Worm (Caenorhabditis elegans) whole organism, young adult: ENCODE data around the gene srbc-62.

ENCODE experiments used
- C06A6.2 ChIP-seq: fragments of 200-800 bp; sonication (Bioruptor generic); conservative IDR thresholded peaks from 2 replicates; pipeline ENCODE4 v1.3.6; 2022; ENCODE audit warnings: missing genetic modification characterization, missing compliant biosample characterization
- F10E7.11 ChIP-seq: sonication (generic microtip); optimal IDR thresholded peaks from 2 replicates; lab custom pipeline; 2017; ENCODE audit warnings: mild to moderate bottlenecking, missing genetic modification characterization, moderate library complexity, missing compliant biosample characterization
- F22D6.2 ChIP-seq: sonication (generic microtip); optimal IDR thresholded peaks from 2 replicates; lab custom pipeline; 2016; ENCODE audit warnings: mild to moderate bottlenecking, missing genetic modification characterization, missing compliant biosample characterization
- F33H1.4 ChIP-seq: fragments of 200-800 bp; sonication (Bioruptor generic); IDR thresholded peaks from 2 replicates; pipeline ENCODE4 v1.3.6; 2022; ENCODE audit warnings: missing genetic modification reagents, missing genetic modification characterization, missing compliant biosample characterization
- F39B2.1 ChIP-seq: fragments of 200-800 bp; sonication (Bioruptor generic); IDR thresholded peaks from 2 replicates; pipeline ENCODE4 v1.3.6; 2022; ENCODE audit warnings: missing genetic modification reagents, missing genetic modification characterization, missing compliant biosample characterization
- F49E8.2 ChIP-seq: sonication (generic microtip); optimal IDR thresholded peaks from 3 replicates; lab custom pipeline; 2017; ENCODE audit warnings: missing genetic modification characterization, mild to moderate bottlenecking, missing compliant biosample characterization, antibody characterized with exemption, moderate library complexity; ENCODE audit not compliant: insufficient read depth
- F52B5.7 ChIP-seq: sonication (generic microtip); optimal IDR thresholded peaks from 2 replicates; lab custom pipeline; 2016; ENCODE audit warnings: mild to moderate bottlenecking, missing genetic modification characterization, missing compliant biosample characterization
- F55B11.4 ChIP-seq: sonication (generic microtip); optimal IDR thresholded peaks from 2 replicates; lab custom pipeline; 2016; ENCODE audit warnings: missing compliant biosample characterization, missing genetic modification characterization, borderline replicate concordance; ENCODE audit not compliant: insufficient read depth
- K11D2.4 ChIP-seq: fragments of 200-800 bp; sonication (Bioruptor generic); IDR thresholded peaks from 2 replicates; pipeline ENCODE4 v1.3.6; 2022; ENCODE audit warnings: missing genetic modification reagents, missing genetic modification characterization, missing compliant biosample characterization
- Y56A3A.18 ChIP-seq: fragments of 200-800 bp; sonication (Bioruptor generic); IDR thresholded peaks from 2 replicates; pipeline ENCODE4 v1.3.6; 2022; ENCODE audit warnings: missing genetic modification reagents, missing genetic modification characterization, missing compliant biosample characterization
- Y79H2A.3 ChIP-seq: fragments of 200-800 bp; sonication (Bioruptor generic); conservative IDR thresholded peaks from 2 replicates; pipeline ENCODE4 v1.3.6; 2022; ENCODE audit warnings: missing genetic modification reagents, missing genetic modification characterization, missing compliant biosample characterization
- ZK185.1 ChIP-seq: sonication (generic microtip); optimal IDR thresholded peaks from 2 replicates; lab custom pipeline; 2016; ENCODE audit warnings: mild to moderate bottlenecking, missing genetic modification characterization, missing compliant biosample characterization; ENCODE audit not compliant: poor library complexity, severe bottlenecking
- attf-3 ChIP-seq: fragments of 200-800 bp; sonication (Bioruptor generic); conservative IDR thresholded peaks from 2 replicates; pipeline ENCODE4 v1.3.6; 2022; ENCODE audit warnings: missing genetic modification reagents, missing genetic modification characterization, missing compliant biosample characterization
- attf-5 ChIP-seq: fragments of 200-800 bp; sonication (Bioruptor generic); optimal IDR thresholded peaks from 2 replicates; lab custom pipeline; 2018; ENCODE audit warnings: mild to moderate bottlenecking, missing genetic modification characterization, missing compliant biosample characterization
- ccch-3 ChIP-seq: fragments of 200-800 bp; sonication (Bioruptor generic); optimal IDR thresholded peaks from 2 replicates; lab custom pipeline; 2018; ENCODE audit warnings: mild to moderate bottlenecking, missing genetic modification characterization, missing compliant biosample characterization
- cebp-2 ChIP-seq: fragments of 200-800 bp; sonication (Bioruptor generic); IDR thresholded peaks from 2 replicates; pipeline ENCODE4 v1.3.6; 2022; ENCODE audit warnings: missing genetic modification characterization, missing compliant biosample characterization
- dpl-1 ChIP-seq: fragments of 150-350 bp; optimal IDR thresholded peaks from 2 replicates; lab custom pipeline; 2014; ENCODE audit warnings: missing biosample characterization, missing genetic modification reagents, missing genetic modification characterization
- efl-1 ChIP-seq: fragments of 150-350 bp; optimal IDR thresholded peaks from 2 replicates; lab custom pipeline; 2014; ENCODE audit warnings: missing biosample characterization, missing genetic modification reagents, missing genetic modification characterization
- egrh-3 ChIP-seq: fragments of 200-800 bp; sonication (Bioruptor generic); IDR thresholded peaks from 2 replicates; pipeline ENCODE4 v1.3.6; 2022; ENCODE audit warnings: missing genetic modification reagents, missing genetic modification characterization, missing compliant biosample characterization
- fkh-3 ChIP-seq: sonication (generic microtip); optimal IDR thresholded peaks from 2 replicates; lab custom pipeline; 2016; ENCODE audit warnings: mild to moderate bottlenecking, missing genetic modification characterization, missing compliant biosample characterization
- hmg-20 ChIP-seq: fragments of 200-800 bp; sonication (Bioruptor generic); IDR thresholded peaks from 2 replicates; pipeline ENCODE4 v1.3.6; 2022; ENCODE audit warnings: missing genetic modification reagents, missing genetic modification characterization, missing compliant biosample characterization
- hrde-1 ChIP-seq: sonication (generic microtip); optimal IDR thresholded peaks from 2 replicates; lab custom pipeline; 2016; ENCODE audit warnings: missing genetic modification characterization, mild to moderate bottlenecking, missing compliant biosample characterization, moderate library complexity, missing genotype, missing genetic modification reagents, borderline replicate concordance
- let-607 ChIP-seq, 2 experiments: fragments of 200-800 bp in 1 of 2; sonication (Bioruptor generic) in 1 of 2; sonication (generic microtip) in 1 of 2; optimal IDR thresholded peaks; 2 replicates each; lab custom pipeline; 2016 to 2018; ENCODE audit warnings: mild to moderate bottlenecking in 2 of 2, missing compliant biosample characterization in 2 of 2, missing genetic modification characterization in 2 of 2, moderate library complexity in 2 of 2, missing genotype in 1 of 2
- madf-10 ChIP-seq: sonication (generic microtip); optimal IDR thresholded peaks from 2 replicates; lab custom pipeline; 2016; ENCODE audit warnings: mild to moderate bottlenecking, missing genetic modification characterization, missing compliant biosample characterization
- madf-3 ChIP-seq: fragments of 200-800 bp; sonication (Bioruptor generic); IDR thresholded peaks from 2 replicates; pipeline ENCODE4 v1.3.6; 2022; ENCODE audit warnings: missing genetic modification reagents, missing genetic modification characterization, missing compliant biosample characterization
- nfya-2 ChIP-seq: fragments of 200-800 bp; sonication (Bioruptor generic); IDR thresholded peaks from 2 replicates; pipeline ENCODE4 v1.3.6; 2022; ENCODE audit warnings: missing genetic modification reagents, missing genetic modification characterization, missing compliant biosample characterization
- nfyb-1 ChIP-seq: fragments of 200-800 bp; sonication (Bioruptor generic); IDR thresholded peaks from 2 replicates; pipeline ENCODE4 v1.3.6; 2022; ENCODE audit warnings: missing genetic modification reagents, missing genetic modification characterization, missing compliant biosample characterization
- nhr-120 ChIP-seq: fragments of 200-800 bp; sonication (Bioruptor generic); IDR thresholded peaks from 2 replicates; pipeline ENCODE4 v1.3.6; 2022; ENCODE audit warnings: missing genetic modification characterization, missing compliant biosample characterization
- nhr-80 ChIP-seq: sonication (generic microtip); optimal IDR thresholded peaks from 2 replicates; lab custom pipeline; 2016; ENCODE audit warnings: missing genetic modification characterization, missing compliant biosample characterization
- nhr-90 ChIP-seq: sonication (generic microtip); optimal IDR thresholded peaks from 2 replicates; lab custom pipeline; 2016; ENCODE audit warnings: missing genotype, mild to moderate bottlenecking, missing genetic modification characterization, missing compliant biosample characterization
- sea-2 ChIP-seq: fragments of 200-800 bp; sonication (Bioruptor generic); IDR thresholded peaks from 2 replicates; pipeline ENCODE4 v1.3.6; 2022; ENCODE audit warnings: missing genetic modification characterization, missing compliant biosample characterization
- snpc-3.4 ChIP-seq: sonication (generic microtip); optimal IDR thresholded peaks from 2 replicates; lab custom pipeline; 2017; ENCODE audit warnings: missing genetic modification characterization, mild to moderate bottlenecking, missing compliant biosample characterization, antibody characterized with exemption, moderate library complexity, missing genotype, missing genetic modification reagents
- sptf-2 ChIP-seq: fragments of 200-800 bp; sonication (Bioruptor generic); optimal IDR thresholded peaks from 2 replicates; lab custom pipeline; 2018; ENCODE audit warnings: mild to moderate bottlenecking, missing genetic modification characterization, missing compliant biosample characterization
- tbx-9 ChIP-seq: sonication (generic microtip); optimal IDR thresholded peaks from 2 replicates; lab custom pipeline; 2016; ENCODE audit warnings: borderline replicate concordance, missing genetic modification characterization, inconsistent platforms, missing compliant biosample characterization
- ztf-22 ChIP-seq: fragments of 200-800 bp; sonication (Bioruptor generic); optimal IDR thresholded peaks from 2 replicates; lab custom pipeline; 2018; ENCODE audit warnings: mild to moderate bottlenecking, missing genetic modification characterization, moderate library complexity, missing compliant biosample characterization
- ztf-26 ChIP-seq: sonication (generic microtip); optimal IDR thresholded peaks from 2 replicates; lab custom pipeline; 2017; ENCODE audit warnings: missing genetic modification characterization, missing compliant biosample characterization
- ztf-28 ChIP-seq: fragments of 200-800 bp; sonication (Bioruptor generic); IDR thresholded peaks from 2 replicates; pipeline ENCODE4 v1.3.6; 2022; ENCODE audit warnings: missing genetic modification reagents, missing genetic modification characterization, missing compliant biosample characterization
- ztf-6 ChIP-seq: fragments of 200-800 bp; sonication (Bioruptor generic); IDR thresholded peaks from 2 replicates; pipeline ENCODE4 v1.3.6; 2022; ENCODE audit warnings: missing genetic modification reagents, missing genetic modification characterization, missing compliant biosample characterization

Gene srbc-62

ce11 chrV:17182045-17182444 is 35.7 kb upstream of the srbc-62 start, which contains the start of gene srh-159:
Gene srh-159, plus strand, starts transcription at chrV:17182345.
- TF ChIP-seq efl-1 (no peak), let-607 (tag; optimal IDR thresholded peaks at IDR 0.05; lab: Kevin White, UChicago) (no peak), hrde-1 (tag; lab: Kevin White, UChicago) (no peak), ztf-26 (no peak), madf-3 (no peak), madf-10 (tag; lab: Kevin White, UChicago) (no peak), C06A6.2 (no peak), ZK185.1 (tag; lab: Kevin White, UChicago) (no peak), ztf-22 (GFP tag; lab: Kevin White, UChicago) (no peak), attf-5 (GFP tag; lab: Kevin White, UChicago) (no peak)

DNA sequence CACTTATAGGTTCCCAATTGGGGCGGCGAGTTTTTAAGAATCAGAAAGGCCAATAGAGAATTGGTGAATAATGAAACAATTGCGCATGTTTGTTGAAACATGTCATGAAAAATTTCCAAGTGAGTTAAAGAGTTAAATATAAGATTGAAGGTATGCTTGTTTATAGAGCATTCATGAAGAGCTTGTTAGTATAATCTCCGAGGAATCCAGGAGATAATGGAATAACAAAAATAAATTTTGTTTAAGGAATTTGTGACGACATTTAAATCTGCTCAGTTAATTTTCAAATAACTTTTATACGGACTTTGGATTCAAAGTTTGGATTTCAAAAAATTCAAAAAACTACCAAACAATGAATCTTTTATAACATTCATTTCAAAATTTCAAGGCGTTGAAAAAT is 27.4 kb upstream of the srbc-62 start, which contains the start of gene str-199:
Gene str-199 (minus strand): TSS at position 101 of the 400 bp plus-strand sequence.
- no peak for TF ChIP-seq ztf-26
- no peak for TF ChIP-seq sptf-2 (GFP tag; lab: Kevin White, UChicago)
- TF ChIP-seq ztf-28 (GFP tag; lab: Robert Waterston, UW), result no peak
- no peak for TF ChIP-seq F52B5.7 (tag; lab: Kevin White, UChicago)
- TF ChIP-seq Y79H2A.3 (GFP tag; lab: Robert Waterston, UW), result no peak
- no peak for TF ChIP-seq tbx-9 (tag; lab: Kevin White, UChicago)

- no peak for TF ChIP-seq hrde-1 (tag; lab: Kevin White, UChicago)
- no peak for TF ChIP-seq nfyb-1
- no peak for TF ChIP-seq let-607 (tag; optimal IDR thresholded peaks at IDR 0.05; lab: Kevin White, UChicago)
- no peak for TF ChIP-seq tbx-9 (tag; lab: Kevin White, UChicago)
- no peak for TF ChIP-seq hmg-20 (GFP tag; lab: Robert Waterston, UW)
- TF ChIP-seq nhr-80 (tag; lab: Kevin White, UChicago), result no peak
- no peak for TF ChIP-seq F10E7.11 (tag; lab: Kevin White, UChicago)
- TF ChIP-seq F33H1.4 (GFP tag; lab: Robert Waterston, UW), result no peak
- no peak for TF ChIP-seq ztf-6 (GFP tag; lab: Robert Waterston, UW)
- no peak for TF ChIP-seq nfya-2 (GFP tag; lab: Robert Waterston, UW)
- TF ChIP-seq ccch-3 (GFP tag; lab: Kevin White, UChicago), result no peak
These were observed 25.6 kb upstream of the srbc-62 start, which contains the start of gene srz-47 for ce11 chrV:17192238-17192637. Gene srz-47, minus strand, starts transcription at chrV:17192338.

ce11 chrV:17198926-17199325 is 18.9 kb upstream of the srbc-62 start, which contains the start of gene srz-96:
Gene srz-96, plus strand, starts transcription at chrV:17199226.
- no peak for TF ChIP-seq Y56A3A.18 (GFP tag; lab: Robert Waterston, UW)
- TF ChIP-seq fkh-3 (tag; lab: Kevin White, UChicago), result no peak
- TF ChIP-seq dpl-1, result no peak
- no peak for TF ChIP-seq nhr-120
- no peak for TF ChIP-seq F39B2.1 (GFP tag; lab: Robert Waterston, UW)
- TF ChIP-seq ccch-3 (GFP tag; lab: Kevin White, UChicago), result no peak

- TF ChIP-seq K11D2.4, result no peak
- TF ChIP-seq F39B2.1 (GFP tag; lab: Robert Waterston, UW), result no peak
- no peak for TF ChIP-seq F22D6.2 (tag; lab: Kevin White, UChicago)
- TF ChIP-seq F55B11.4 (tag; lab: Kevin White, UChicago), result no peak
- TF ChIP-seq nhr-80 (tag; lab: Kevin White, UChicago), result no peak
- no peak for TF ChIP-seq cebp-2 (GFP tag; lab: Robert Waterston, UW)
- no peak for TF ChIP-seq nhr-90 (tag; lab: Kevin White, UChicago)
- no peak for TF ChIP-seq F49E8.2 (tag; lab: Kevin White, UChicago)
- no peak for TF ChIP-seq sea-2
- no peak for TF ChIP-seq Y56A3A.18 (GFP tag; lab: Robert Waterston, UW)
- TF ChIP-seq attf-3 (GFP tag; lab: Robert Waterston, UW), result no peak
- TF ChIP-seq snpc-3.4 (tag; lab: Kevin White, UChicago), result no peak
- no peak for TF ChIP-seq ZK185.1 (tag; lab: Kevin White, UChicago)
- TF ChIP-seq egrh-3 (GFP tag; lab: Robert Waterston, UW), result no peak
- TF ChIP-seq ztf-26, result no peak
- no peak for TF ChIP-seq ztf-6 (GFP tag; lab: Robert Waterston, UW)
These were observed 15.9 kb upstream of the srbc-62 start, which contains the start of gene Y68A4A.10 for ce11 chrV:17201847-17202246. Gene Y68A4A.10, plus strand, starts transcription at chrV:17202147.
